Worm (Caenorhabditis elegans): Measurements from ENCODE around the gene pqn-96.

The pqn-96 gene

DNA sequence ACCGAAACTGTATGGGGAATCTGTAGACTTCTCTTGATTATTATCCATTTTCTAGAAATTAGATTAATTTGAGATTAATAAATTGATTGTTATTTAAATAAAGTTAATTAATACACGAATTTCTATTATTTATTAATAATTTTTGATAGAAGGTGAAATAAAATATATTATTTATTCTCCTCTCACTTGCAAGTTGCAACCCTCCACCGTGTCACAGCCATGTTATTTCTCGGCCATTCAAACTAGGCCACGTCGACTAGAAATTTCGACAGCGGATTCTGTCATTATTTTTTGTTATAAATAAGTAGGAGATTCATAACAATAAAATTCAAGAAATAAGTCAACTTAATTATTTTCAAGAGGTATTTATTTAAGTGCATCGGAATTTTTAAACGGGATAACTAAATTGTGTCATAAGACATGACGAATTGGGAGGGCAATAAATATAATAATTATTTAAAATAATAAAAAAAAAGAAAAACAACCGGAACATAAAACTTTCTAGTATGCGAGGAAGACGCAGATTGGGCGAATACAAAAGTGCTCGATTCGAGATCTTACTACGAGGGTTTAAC is 4.4 kb upstream of the pqn-96 start, which contains the start of gene ufbp-1 (continued):
- TF ChIP-seq ceh-40 (GFP tag; IDR thresholded peaks at IDR 0.05), result 0 out of 2 replicates have a peak, but pooled peaks have one; percentile 61
- no peak for TF ChIP-seq unc-62 (GFP tag; optimal IDR thresholded peaks at IDR 0.05)
- peak; percentile 99 for TF ChIP-seq dpff-1 (tag; optimal IDR thresholded peaks at IDR 0.05)
- no peak for TF ChIP-seq B0019.2 (GFP tag; conservative IDR thresholded peaks at IDR 0.05)
- no peak for TF ChIP-seq attf-3 (GFP tag; conservative IDR thresholded peaks at IDR 0.05)
- TF ChIP-seq dox-1 (GFP tag; IDR thresholded peaks at IDR 0.05), result peak; percentile 70
- TF ChIP-seq ceh-27 (GFP tag; optimal IDR thresholded peaks at IDR 0.05), result peak; percentile 67
- TF ChIP-seq lin-40 (tag; optimal IDR thresholded peaks at IDR 0.05), result peak; percentile 36
- 0 out of 2 replicates have a peak, but pooled peaks have one; percentile 57 for TF ChIP-seq nfya-2 (GFP tag; IDR thresholded peaks at IDR 0.05)
- peak; percentile 53; the same call in 1 of the 2 replicates for TF ChIP-seq F39B2.1 (GFP tag; IDR thresholded peaks at IDR 0.05)
- TF ChIP-seq madf-8 (GFP tag; conservative IDR thresholded peaks at IDR 0.05), result no peak
- TF ChIP-seq snpc-4 (GFP tag; optimal IDR thresholded peaks at IDR 0.05), result peak; percentile 21
- TF ChIP-seq snpc-4 (tag; optimal IDR thresholded peaks at IDR 0.05), result peak in 2 of 4 experiments; percentile 37 to 77
- TF ChIP-seq nhr-120 (GFP tag; IDR thresholded peaks at IDR 0.05), result no peak
- TF ChIP-seq nhr-80 (tag; optimal IDR thresholded peaks at IDR 0.05), result peak; percentile 44
- no peak for TF ChIP-seq nhr-90 (tag; optimal IDR thresholded peaks at IDR 0.05)
- peak; percentile 94 for TF ChIP-seq athp-1 (tag; optimal IDR thresholded peaks at IDR 0.05)
- TF ChIP-seq akir-1 (GFP tag; optimal IDR thresholded peaks at IDR 0.05), result peak; percentile 27
- no peak for TF ChIP-seq sea-2 (GFP tag; IDR thresholded peaks at IDR 0.05)
- no peak for TF ChIP-seq attf-6 (GFP tag; IDR thresholded peaks at IDR 0.05)
- TF ChIP-seq rcor-1 (GFP tag; IDR thresholded peaks at IDR 0.05), result no peak
- TF ChIP-seq Y95B8A.8 (GFP tag; IDR thresholded peaks at IDR 0.05), result no peak
- peak; percentile 63 for TF ChIP-seq unc-130 (GFP tag; optimal IDR thresholded peaks at IDR 0.05)
- TF ChIP-seq F10E7.11 (tag; optimal IDR thresholded peaks at IDR 0.05), result peak; percentile 83
- TF ChIP-seq chd-7 (tag; optimal IDR thresholded peaks at IDR 0.05), result peak; percentile 91
- no peak for TF ChIP-seq F33H1.4 (GFP tag; IDR thresholded peaks at IDR 0.05)
- TF ChIP-seq K12H6.12 (tag; optimal IDR thresholded peaks at IDR 0.05), result peak; percentile 83
- TF ChIP-seq egl-44 (GFP tag; IDR thresholded peaks at IDR 0.05), result peak; percentile 80
- TF ChIP-seq snpc-1.3 (tag; optimal IDR thresholded peaks at IDR 0.05; ENCODE audit: insufficient read depth), result peak; percentile 26
- peak; percentile 57 for TF ChIP-seq madf-10 (tag; optimal IDR thresholded peaks at IDR 0.05)
- no peak for TF ChIP-seq Y67H2A.10 (GFP tag; conservative IDR thresholded peaks at IDR 0.05)
- TF ChIP-seq hmg-1.2 (GFP tag; IDR thresholded peaks at IDR 0.05), result peak; percentile 46
- no peak for TF ChIP-seq mel-28 (tag; optimal IDR thresholded peaks at IDR 0.05; ENCODE audit: borderline replicate concordance)
- TF ChIP-seq snpc-3.4 (tag; optimal IDR thresholded peaks at IDR 0.05), result peak; percentile 53
- no peak for TF ChIP-seq lir-1 (GFP tag; conservative IDR thresholded peaks at IDR 0.05)
- TF ChIP-seq die-1 (tag; optimal IDR thresholded peaks at IDR 0.05), result no peak
- TF ChIP-seq Y53F4B.3 (GFP tag; IDR thresholded peaks at IDR 0.05), result no peak
- peak; percentile 33; the same call in 1 of the 2 replicates for TF ChIP-seq madf-3 (GFP tag; IDR thresholded peaks at IDR 0.05)
- TF ChIP-seq egrh-3 (GFP tag; IDR thresholded peaks at IDR 0.05), result no peak
- TF ChIP-seq hrde-1 (tag; optimal IDR thresholded peaks at IDR 0.05; ENCODE audit: borderline replicate concordance), result no peak
- TF ChIP-seq ets-4 (GFP tag; optimal IDR thresholded peaks at IDR 0.05), result peak; percentile 64
- no peak for TF ChIP-seq tbx-9 (tag; optimal IDR thresholded peaks at IDR 0.05; ENCODE audit: borderline replicate concordance)
- TF ChIP-seq hsf-1 (GFP tag; IDR thresholded peaks at IDR 0.05), result peak; percentile 83
- peak; percentile 54 for TF ChIP-seq ccch-3 (GFP tag; optimal IDR thresholded peaks at IDR 0.05)
- peak; percentile 59 for TF ChIP-seq ztf-22 (GFP tag; optimal IDR thresholded peaks at IDR 0.05)
- peak; percentile 75 for TF ChIP-seq F57C9.4 (tag; optimal IDR thresholded peaks at IDR 0.05)
- TF ChIP-seq C17E4.6 (GFP tag; IDR thresholded peaks at IDR 0.05), result peak; percentile 41; the same call in 1 of the 2 replicates
- peak; percentile 85 for TF ChIP-seq pbrm-1 (GFP tag; IDR thresholded peaks at IDR 0.05)
